Fruit fly (Drosophila melanogaster): ENCODE results near the gene Ccdc114.

Ccdc114 gene

DNA sequence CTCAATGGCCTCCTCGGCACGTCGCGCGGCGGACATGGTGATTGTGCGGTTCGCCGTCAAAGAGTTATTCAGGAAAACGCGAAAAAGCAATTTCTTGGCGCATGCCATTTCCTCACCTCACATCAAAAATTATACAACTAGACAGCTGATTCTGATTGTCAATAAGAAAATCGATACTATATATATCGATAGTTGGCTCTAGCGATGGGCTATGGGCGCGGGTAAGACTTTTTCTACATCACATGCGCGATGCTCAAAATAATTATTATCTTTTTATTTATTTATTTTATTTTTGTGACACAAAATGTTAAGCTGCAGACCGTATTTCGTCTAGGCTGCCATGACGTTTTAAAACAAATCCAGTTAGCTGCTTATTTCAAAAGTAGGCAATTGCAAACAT lies 10.3 kb downstream of the Ccdc114 start, which contains the start of gene CG10340:
TSS of gene CG10340 (minus strand) at position 151 of the 400 bp plus-strand sequence.
- TF ChIP-seq Dll (optimal IDR thresholded peaks at IDR 0.05) (no peak), CG8478 (optimal IDR thresholded peaks at IDR 0.05) (no peak), pan (optimal IDR thresholded peaks at IDR 0.05) (no peak), psq (optimal IDR thresholded peaks at IDR 0.05) (no peak), usp (GFP tag; optimal IDR thresholded peaks at IDR 0.05) (no peak), EcR (GFP tag; optimal IDR thresholded peaks at IDR 0.05) (no peak)

DNA sequence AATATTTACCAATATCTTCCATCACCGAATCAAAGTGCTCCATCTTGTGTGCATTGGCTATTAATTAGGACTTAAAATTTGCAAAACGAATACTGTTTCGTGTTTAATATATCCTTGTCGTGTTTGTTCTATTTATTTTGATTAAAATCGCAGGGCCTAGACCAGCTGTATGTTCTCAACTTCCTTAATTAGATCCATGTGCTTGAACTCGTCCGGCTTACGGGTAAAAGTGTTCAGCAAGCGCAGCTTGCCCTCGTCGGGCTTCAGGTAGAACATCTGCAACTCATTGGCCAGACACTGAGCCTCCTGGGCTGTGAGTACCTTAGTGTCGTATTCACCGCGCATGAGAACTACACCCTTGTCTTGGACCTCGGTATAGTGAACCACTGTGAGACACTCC lies 11.2 kb downstream of the Ccdc114 start, which contains the start of gene CG12783:
TSS of gene CG12783 (minus strand) at position 101 of the 400 bp plus-strand sequence.
- TF ChIP-seq Dll (optimal IDR thresholded peaks at IDR 0.05), result no peak
- TF ChIP-seq CG8478 (optimal IDR thresholded peaks at IDR 0.05), result no peak
- TF ChIP-seq pan (optimal IDR thresholded peaks at IDR 0.05), result no peak
- no peak for TF ChIP-seq EcR (GFP tag; optimal IDR thresholded peaks at IDR 0.05)
- TF ChIP-seq psq (optimal IDR thresholded peaks at IDR 0.05), result no peak
- no peak for TF ChIP-seq usp (GFP tag; optimal IDR thresholded peaks at IDR 0.05)

DNA sequence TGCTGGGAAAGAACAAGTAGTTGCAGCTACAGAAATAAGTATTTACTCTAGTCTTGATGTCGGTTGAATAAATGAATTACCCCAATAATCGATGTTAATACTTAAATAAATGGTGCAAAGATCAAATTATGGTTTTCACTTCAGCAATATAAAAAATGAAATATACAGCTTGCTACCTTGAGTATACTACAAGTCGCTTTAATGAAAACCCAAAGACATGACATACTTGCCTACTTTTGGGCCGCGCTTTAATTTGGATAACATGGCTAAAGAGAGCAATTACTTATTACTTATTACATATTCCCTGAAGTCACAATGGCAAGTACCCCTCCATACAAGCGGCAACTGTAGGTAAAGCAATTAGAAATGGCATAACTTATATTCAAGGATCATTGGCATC lies 13.3 kb downstream of the Ccdc114 start:
- TF ChIP-seq Dll (optimal IDR thresholded peaks at IDR 0.05) (no peak), usp (GFP tag; optimal IDR thresholded peaks at IDR 0.05) (no peak), EcR (GFP tag; optimal IDR thresholded peaks at IDR 0.05) (no peak), psq (optimal IDR thresholded peaks at IDR 0.05) (no peak), pan (optimal IDR thresholded peaks at IDR 0.05) (no peak), CG8478 (optimal IDR thresholded peaks at IDR 0.05) (no peak)

DNA sequence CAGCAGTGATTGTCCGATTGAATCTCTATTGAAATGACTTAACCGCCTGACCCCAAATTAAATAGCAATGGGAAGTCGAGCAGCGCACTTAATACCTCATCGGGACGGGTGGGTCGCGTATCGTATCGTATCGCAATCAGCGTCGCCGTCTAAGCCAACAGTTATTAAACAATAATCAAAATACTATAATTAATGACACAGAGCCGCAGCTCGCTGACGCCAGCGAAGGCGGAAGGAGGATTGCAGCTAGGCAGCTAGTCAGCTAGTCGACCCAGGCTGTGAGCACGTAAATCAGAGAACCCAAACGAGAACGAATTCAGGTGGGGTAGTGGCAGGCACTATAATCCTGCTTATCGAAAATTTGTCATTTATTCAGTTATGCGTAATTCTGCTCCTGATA lies 15.6 kb downstream of the Ccdc114 start, which contains the start of gene NPF:
TSS of gene NPF (plus strand) at position 301 of the 400 bp plus-strand sequence.
- TF ChIP-seq Dll (optimal IDR thresholded peaks at IDR 0.05), result no peak
- TF ChIP-seq CG8478 (optimal IDR thresholded peaks at IDR 0.05), result no peak
- TF ChIP-seq usp (GFP tag; optimal IDR thresholded peaks at IDR 0.05), result no peak

DNA sequence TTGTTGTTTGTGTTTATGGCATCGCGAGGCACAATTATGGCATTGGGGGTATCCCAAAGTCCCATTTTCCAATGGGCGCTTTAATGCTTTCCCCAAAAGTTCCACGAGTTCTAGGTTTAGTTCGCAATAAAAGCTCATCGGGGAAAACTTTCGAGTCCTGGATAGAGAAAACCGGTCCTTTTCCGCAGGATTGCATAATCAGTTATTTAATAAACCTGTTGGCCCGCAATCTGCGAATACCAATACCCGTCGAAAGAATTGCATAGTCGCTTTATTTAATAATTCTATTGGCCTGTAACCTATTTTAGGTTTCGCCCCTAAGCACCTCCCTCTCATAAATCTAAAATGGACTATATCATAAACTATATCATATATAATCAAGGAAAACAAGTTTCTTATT lies 18.6 kb downstream of the Ccdc114 start:
- TF ChIP-seq EcR (GFP tag; optimal IDR thresholded peaks at IDR 0.05), result no peak
- no peak for TF ChIP-seq psq (optimal IDR thresholded peaks at IDR 0.05)
- TF ChIP-seq Dll (optimal IDR thresholded peaks at IDR 0.05), result no peak
- TF ChIP-seq pan (optimal IDR thresholded peaks at IDR 0.05), result no peak
- no peak for TF ChIP-seq usp (GFP tag; optimal IDR thresholded peaks at IDR 0.05)
- TF ChIP-seq CG8478 (optimal IDR thresholded peaks at IDR 0.05), result no peak

DNA sequence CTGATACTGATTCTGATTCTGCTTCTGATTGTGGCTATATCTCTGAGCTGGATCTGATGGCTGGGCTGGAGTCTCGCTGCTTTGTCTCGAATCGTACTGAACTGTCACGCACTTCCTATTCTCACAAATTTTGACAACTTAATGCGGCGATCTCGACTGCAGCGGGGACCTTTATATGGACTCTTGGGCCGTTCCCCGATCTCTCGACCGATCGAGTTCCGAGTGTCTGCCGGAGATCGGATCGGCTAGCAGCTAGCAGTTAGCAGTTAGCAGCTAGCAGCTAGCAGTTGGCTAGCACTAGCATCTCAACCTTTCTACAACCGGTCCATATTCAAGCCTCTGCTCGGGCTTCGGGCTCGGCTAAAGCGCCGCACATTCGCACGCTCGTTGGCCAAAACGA lies 19.8 kb downstream of the Ccdc114 start, which contains the start of gene CG10345:
TSS of gene CG10345 (minus strand) at position 147 of the 400 bp plus-strand sequence.
- TF ChIP-seq EcR (GFP tag; optimal IDR thresholded peaks at IDR 0.05), result no peak
- no peak for TF ChIP-seq pan (optimal IDR thresholded peaks at IDR 0.05)
- no peak for TF ChIP-seq CG8478 (optimal IDR thresholded peaks at IDR 0.05)
- TF ChIP-seq psq (optimal IDR thresholded peaks at IDR 0.05), result no peak
- TF ChIP-seq usp (GFP tag; optimal IDR thresholded peaks at IDR 0.05), result no peak
- no peak for TF ChIP-seq Dll (optimal IDR thresholded peaks at IDR 0.05)

DNA sequence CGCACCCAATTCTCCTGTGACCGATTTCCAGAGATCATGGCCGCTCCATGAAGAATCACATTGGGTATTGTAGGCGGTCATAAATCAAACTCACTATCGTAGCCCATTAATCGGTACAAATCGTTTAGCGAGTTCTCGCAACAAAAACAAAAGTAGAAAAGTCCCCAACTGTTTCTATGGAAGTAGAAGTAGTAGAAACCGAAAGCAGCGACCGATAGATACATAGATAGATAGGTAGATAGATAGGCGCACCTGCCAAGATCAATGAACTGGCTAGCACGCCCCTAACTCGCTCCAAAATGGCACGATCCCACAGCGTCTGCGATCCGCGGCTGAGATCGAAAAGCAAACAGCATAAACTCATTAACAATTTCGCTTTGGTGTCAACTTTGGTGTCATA lies 23.8 kb downstream of the Ccdc114 start:
- TF ChIP-seq usp (GFP tag; optimal IDR thresholded peaks at IDR 0.05) (no peak), psq (optimal IDR thresholded peaks at IDR 0.05) (no peak)

DNA sequence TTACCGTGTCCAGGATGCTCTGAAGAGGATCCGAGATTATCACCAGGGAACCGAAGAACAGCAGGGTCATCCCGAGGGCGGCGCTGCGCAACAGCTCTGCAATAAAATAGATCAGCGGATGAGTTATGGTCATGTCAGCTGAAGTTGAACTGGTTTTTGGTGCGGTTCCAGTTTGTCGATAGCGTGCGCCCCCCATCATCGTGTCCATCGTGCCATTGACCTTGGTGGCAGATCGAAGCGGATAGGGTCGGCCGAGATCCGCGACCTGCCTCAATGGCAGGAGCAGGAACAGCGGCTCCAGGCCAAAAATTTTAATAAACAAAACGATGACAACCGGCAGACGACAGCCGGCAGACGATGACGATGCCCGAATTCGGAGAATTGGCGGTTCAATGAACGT lies 24.9 kb downstream of the Ccdc114 start:
- TF ChIP-seq EcR (GFP tag; optimal IDR thresholded peaks at IDR 0.05) (peak in 1 of 2 experiments; percentile 38), CG8478 (optimal IDR thresholded peaks at IDR 0.05) (no peak), usp (GFP tag; optimal IDR thresholded peaks at IDR 0.05) (no peak), Dll (optimal IDR thresholded peaks at IDR 0.05) (no peak)

DNA sequence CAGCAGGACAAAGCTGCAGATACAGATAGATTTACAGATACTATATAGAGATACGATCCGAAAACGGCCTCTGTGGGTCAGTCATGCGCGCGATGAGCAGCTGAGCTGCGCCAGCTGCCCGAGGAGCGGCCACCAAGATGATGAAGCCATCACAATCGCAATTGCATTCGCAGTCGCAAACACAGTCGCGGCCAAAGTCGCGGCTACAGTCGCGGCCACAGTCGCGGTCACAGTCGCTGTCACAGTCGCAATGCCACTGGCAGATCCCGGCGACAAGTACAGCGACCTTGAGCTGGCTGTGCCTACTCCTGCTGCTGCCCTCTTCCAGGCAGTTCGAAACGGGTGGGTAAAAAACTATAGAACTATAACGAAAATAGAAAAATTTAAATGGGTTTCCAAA lies 29.6 kb downstream of the Ccdc114 start:
- TF ChIP-seq psq (optimal IDR thresholded peaks at IDR 0.05), result no peak
- TF ChIP-seq EcR (GFP tag; optimal IDR thresholded peaks at IDR 0.05), result no peak
- TF ChIP-seq CG8478 (optimal IDR thresholded peaks at IDR 0.05), result no peak
- TF ChIP-seq pan (optimal IDR thresholded peaks at IDR 0.05), result no peak
- no peak for TF ChIP-seq usp (GFP tag; optimal IDR thresholded peaks at IDR 0.05)
- no peak for TF ChIP-seq Dll (optimal IDR thresholded peaks at IDR 0.05)

DNA sequence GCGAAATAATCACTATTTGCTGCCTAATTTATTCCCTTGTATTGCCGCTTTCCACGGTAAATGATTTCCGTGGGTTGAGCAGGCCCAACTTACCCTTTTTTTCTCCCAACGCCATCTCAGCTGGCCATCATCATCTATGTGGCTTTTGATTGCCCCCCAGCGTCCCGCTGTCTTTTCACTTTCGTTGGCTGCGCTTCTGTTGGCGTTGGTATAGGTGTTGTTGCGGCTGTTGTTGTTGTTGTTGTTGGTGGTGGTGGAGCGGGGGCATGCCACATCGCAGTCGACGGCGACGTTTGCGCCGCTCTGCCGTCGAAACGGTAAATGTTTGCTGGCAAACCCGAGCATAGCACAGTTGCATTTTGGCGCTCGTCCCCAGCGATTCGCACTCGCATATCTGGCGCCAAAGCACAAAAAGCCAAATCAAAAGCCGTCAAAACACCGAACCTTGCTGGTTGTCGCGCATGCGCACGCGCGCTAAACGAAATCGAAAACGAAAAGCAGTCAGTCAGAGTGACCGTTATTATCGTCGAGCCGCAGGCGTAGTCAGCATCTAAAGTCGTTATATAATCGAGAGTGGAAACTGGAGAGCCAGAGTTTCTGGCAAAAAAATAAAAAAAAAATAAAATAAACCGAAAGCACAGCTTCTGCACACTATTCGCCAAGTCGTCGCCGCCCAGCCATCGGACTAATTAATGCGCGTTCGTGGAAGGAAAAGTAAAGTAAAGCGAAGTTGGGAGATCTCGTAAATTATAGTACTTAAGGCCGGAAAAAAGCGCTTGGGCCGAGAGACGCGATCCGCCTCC lies 30.3 kb downstream of the Ccdc114 start, which contains the start of gene CG14892:
TSS of gene CG14892 (plus strand) at position 359 of the 803 bp plus-strand sequence.
- no peak for TF ChIP-seq pan (optimal IDR thresholded peaks at IDR 0.05)
- no peak for TF ChIP-seq usp (GFP tag; optimal IDR thresholded peaks at IDR 0.05)
- no peak for TF ChIP-seq CG8478 (optimal IDR thresholded peaks at IDR 0.05)
- TF ChIP-seq psq (optimal IDR thresholded peaks at IDR 0.05), result no peak
- no peak for TF ChIP-seq Dll (optimal IDR thresholded peaks at IDR 0.05)

DNA sequence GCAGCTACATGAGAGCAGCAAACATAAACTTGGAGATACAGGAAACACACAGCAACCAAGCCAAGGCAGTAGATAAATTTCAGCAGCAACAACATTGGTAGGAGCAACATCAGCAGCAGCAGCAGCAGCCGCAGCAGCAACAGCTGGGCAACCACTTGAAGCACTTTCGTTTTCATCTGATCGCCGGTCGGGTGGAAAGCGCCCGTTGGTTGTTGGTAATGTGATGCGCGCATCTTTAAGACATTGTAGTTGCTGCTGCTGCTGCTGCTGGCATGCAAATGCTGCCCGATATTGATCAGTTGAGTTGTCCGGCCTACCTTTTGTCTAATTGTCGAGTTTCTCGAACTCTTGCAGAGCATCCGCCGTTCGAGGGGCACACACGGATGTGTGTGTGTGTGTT lies 33.1 kb downstream of the Ccdc114 start:
- TF ChIP-seq usp (GFP tag; optimal IDR thresholded peaks at IDR 0.05), result no peak
- no peak for TF ChIP-seq psq (optimal IDR thresholded peaks at IDR 0.05)
- no peak for TF ChIP-seq CG8478 (optimal IDR thresholded peaks at IDR 0.05)
- no peak for TF ChIP-seq EcR (GFP tag; optimal IDR thresholded peaks at IDR 0.05)
- TF ChIP-seq Dll (optimal IDR thresholded peaks at IDR 0.05), result no peak
- no peak for TF ChIP-seq pan (optimal IDR thresholded peaks at IDR 0.05)

DNA sequence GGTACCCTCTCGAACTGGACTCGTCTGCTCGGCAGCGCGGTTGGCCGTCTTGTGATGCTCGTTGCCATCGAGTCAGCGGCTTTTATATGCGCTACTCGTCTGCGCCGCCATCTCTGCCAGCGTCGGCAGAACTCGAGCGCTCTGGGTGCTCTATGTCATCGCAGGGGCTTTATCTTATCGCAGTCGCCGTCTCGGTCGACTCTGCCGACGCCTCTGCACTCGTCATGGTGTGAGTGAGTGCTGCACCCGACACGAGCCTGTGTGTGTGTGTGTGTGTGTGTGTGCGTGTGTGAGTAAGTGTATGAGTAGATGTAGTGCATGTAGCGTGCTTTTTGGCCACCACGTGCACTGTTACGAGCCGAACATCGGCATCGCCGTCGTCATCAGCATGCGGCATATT lies 40.9 kb downstream of the Ccdc114 start, which contains the start of gene Scp2:
TSS of gene Scp2 (minus strand) at position 59 of the 400 bp plus-strand sequence.
- TF ChIP-seq psq (optimal IDR thresholded peaks at IDR 0.05) (no peak), CG8478 (optimal IDR thresholded peaks at IDR 0.05) (no peak), EcR (GFP tag; optimal IDR thresholded peaks at IDR 0.05) (no peak), pan (optimal IDR thresholded peaks at IDR 0.05) (no peak), usp (GFP tag; optimal IDR thresholded peaks at IDR 0.05) (no peak)

Data from whole organism.